Fruit fly (Drosophila melanogaster) whole organism, pupa: Measurements from ENCODE around the gene dUTPase.

ENCODE experiments used
- CG13204 ChIP-seq: fragments of 200-800 bp; sonication (Bioruptor generic); optimal IDR thresholded peaks from 2 replicates; lab custom pipeline; 2018; ENCODE audit warnings: missing biosample characterization, mild to moderate bottlenecking, missing genetic modification characterization, moderate library complexity
- CG14655 ChIP-seq: fragments of 200-800 bp; sonication (Bioruptor generic); optimal IDR thresholded peaks from 3 replicates; lab custom pipeline; 2017; ENCODE audit warnings: mild to moderate bottlenecking, missing biosample characterization, missing genetic modification reagents, missing genetic modification characterization
- CG17806 ChIP-seq: fragments of 200-800 bp; sonication (Bioruptor generic); optimal IDR thresholded peaks from 2 replicates; lab custom pipeline; 2018; ENCODE audit warnings: missing biosample characterization, mild to moderate bottlenecking, missing genetic modification characterization, moderate library complexity
- CG34367 ChIP-seq: fragments of 200-800 bp; sonication (Bioruptor generic); optimal IDR thresholded peaks from 2 replicates; lab custom pipeline; 2018; ENCODE audit warnings: missing biosample characterization, mild to moderate bottlenecking, missing genetic modification characterization
- CG4496 ChIP-seq: fragments of 200-800 bp; sonication (Bioruptor generic); IDR thresholded peaks from 3 replicates; pipeline ENCODE4 v1.3.6; 2022; ENCODE audit warnings: missing biosample characterization, missing genetic modification characterization
- CG8159 ChIP-seq: fragments of 200-800 bp; sonication (Bioruptor generic); optimal IDR thresholded peaks from 3 replicates; lab custom pipeline; 2018; ENCODE audit warnings: missing biosample characterization, mild to moderate bottlenecking, missing genetic modification characterization, moderate library complexity
- CG8301 ChIP-seq: fragments of 200-800 bp; sonication (Bioruptor generic); optimal IDR thresholded peaks from 2 replicates; lab custom pipeline; 2018; ENCODE audit warnings: missing biosample characterization, mild to moderate bottlenecking, missing genetic modification characterization
- D1 ChIP-seq: fragments of 200-800 bp; sonication (Bioruptor generic); optimal IDR thresholded peaks from 2 replicates; lab custom pipeline; 2018; ENCODE audit warnings: missing biosample characterization, mild to moderate bottlenecking, missing genetic modification characterization, moderate library complexity
- EcR ChIP-seq: fragments of 200-800 bp; sonication (Bioruptor generic); optimal IDR thresholded peaks from 3 replicates; lab custom pipeline; 2019; ENCODE audit warnings: missing biosample characterization, missing genetic modification characterization, mild to moderate bottlenecking, moderate library complexity, missing genetic modification reagents
- Ets98B ChIP-seq: fragments of 200-800 bp; sonication (Bioruptor generic); IDR thresholded peaks from 2 replicates; pipeline ENCODE4 v1.3.6; 2022; ENCODE audit warnings: missing biosample characterization, missing genetic modification characterization
- Pif1A ChIP-seq: fragments of 200-800 bp; sonication (Bioruptor generic); optimal IDR thresholded peaks from 3 replicates; lab custom pipeline; 2016; ENCODE audit warnings: missing biosample characterization, missing genetic modification characterization
- fd96Ca ChIP-seq: fragments of 200-800 bp; sonication (Bioruptor generic); IDR thresholded peaks from 3 replicates; pipeline ENCODE4 v1.3.6; 2022; ENCODE audit warnings: missing biosample characterization, missing genetic modification characterization
- gl ChIP-seq: fragments of 200-800 bp; sonication (Bioruptor generic); optimal IDR thresholded peaks from 2 replicates; lab custom pipeline; 2018; ENCODE audit warnings: missing biosample characterization, mild to moderate bottlenecking, missing genetic modification characterization

DNA sequence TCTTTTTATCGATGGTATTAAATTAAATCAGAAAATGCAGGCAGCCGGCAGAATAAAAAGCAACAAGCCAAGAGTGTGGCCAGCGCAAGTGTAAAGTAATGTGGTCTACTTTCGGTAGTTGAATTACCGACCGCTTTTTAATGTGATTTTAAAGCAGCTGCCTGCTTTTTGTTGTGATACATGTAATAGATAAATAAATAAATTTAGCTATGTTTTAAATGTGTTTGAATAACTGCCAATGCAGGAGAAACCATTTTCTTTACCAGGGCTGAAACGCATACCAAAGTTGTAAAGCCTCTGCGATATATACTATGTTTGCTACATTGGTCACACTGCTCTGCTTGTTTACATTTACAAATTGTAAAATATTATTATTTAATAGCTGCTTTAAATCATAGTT, 41.0 kb upstream of the dUTPase start, which contains the start of the genes Tmem214 and YL-1:
- TF ChIP-seq D1 (tag; lab: Kevin White, UChicago) (no peak), CG14655 (GFP tag; lab: Kevin White, UChicago) (no peak), Pif1A (GFP tag; lab: Kevin White, UChicago) (no peak), CG34367 (tag; lab: Kevin White, UChicago) (no peak), Ets98B (GFP tag; lab: Robert Waterston, UW) (no peak), CG13204 (GFP tag; lab: Kevin White, UChicago) (no peak), CG8301 (tag; lab: Kevin White, UChicago) (no peak), CG4496 (GFP tag; lab: Robert Waterston, UW) (no peak), gl (tag; lab: Kevin White, UChicago) (no peak), EcR (no peak), fd96Ca (GFP tag; lab: Robert Waterston, UW) (0 out of 3 replicates have a peak, but pooled peaks have one; percentile 14), CG8159 (tag; lab: Kevin White, UChicago) (peak; percentile 0), CG17806 (tag; lab: Kevin White, UChicago) (no peak)
